Fruit fly (Drosophila melanogaster) whole organism, embryonic: ENCODE measurements around the gene Bx42.

Experiments
- Antp ChIP-seq: fragments of 200-800 bp; sonication (Bioruptor generic); optimal IDR thresholded peaks from 3 replicates; lab custom pipeline; 2016; ENCODE audit warnings: missing biosample characterization, missing genetic modification characterization
- CG10267 ChIP-seq: fragments of 200-800 bp; sonication (Bioruptor generic); optimal IDR thresholded peaks from 2 replicates; lab custom pipeline; 2018; ENCODE audit warnings: missing biosample characterization, mild to moderate bottlenecking, missing genetic modification characterization, moderate library complexity
- CG12769 ChIP-seq: fragments of 200-800 bp; sonication (Bioruptor generic); optimal IDR thresholded peaks from 2 replicates; lab custom pipeline; 2019; ENCODE audit warnings: missing biosample characterization, mild to moderate bottlenecking, missing genetic modification characterization, moderate library complexity
- CG12942 ChIP-seq: fragments of 200-800 bp; sonication (Bioruptor generic); optimal IDR thresholded peaks from 3 replicates; lab custom pipeline; 2016; ENCODE audit warnings: missing biosample characterization, missing genetic modification characterization
- CG13624 ChIP-seq: fragments of 200-800 bp; sonication (Bioruptor generic); optimal IDR thresholded peaks from 2 replicates; lab custom pipeline; 2016; ENCODE audit warnings: missing biosample characterization, missing genetic modification characterization
- CG13894 ChIP-seq: fragments of 200-800 bp; sonication (Bioruptor generic); optimal IDR thresholded peaks from 3 replicates; lab custom pipeline; 2018; ENCODE audit warnings: missing biosample characterization, mild to moderate bottlenecking, missing genetic modification characterization, moderate library complexity
- CG1602 ChIP-seq: fragments of 200-800 bp; sonication (Bioruptor generic); optimal IDR thresholded peaks from 3 replicates; lab custom pipeline; 2016; ENCODE audit warnings: missing biosample characterization, missing genetic modification characterization
- CG1647 ChIP-seq: fragments of 200-800 bp; sonication (Bioruptor generic); optimal IDR thresholded peaks from 3 replicates; lab custom pipeline; 2016; ENCODE audit warnings: missing biosample characterization, missing genetic modification characterization
- CG16815 ChIP-seq: fragments of 200-800 bp; sonication (Bioruptor generic); optimal IDR thresholded peaks from 3 replicates; lab custom pipeline; 2017; ENCODE audit warnings: missing biosample characterization, mild to moderate bottlenecking, missing genetic modification characterization
- CG17328 ChIP-seq: fragments of 200-800 bp; sonication (Bioruptor generic); IDR thresholded peaks from 2 replicates; pipeline ENCODE4 v1.3.6; 2022; ENCODE audit warnings: missing biosample characterization, missing genetic modification characterization
- CG17361 ChIP-seq: fragments of 200-800 bp; sonication (Bioruptor generic); IDR thresholded peaks from 3 replicates; pipeline ENCODE4 v1.3.6; 2022; ENCODE audit warnings: missing biosample characterization, missing genetic modification characterization
- CG2116 ChIP-seq: fragments of 200-800 bp; sonication (Bioruptor generic); optimal IDR thresholded peaks from 3 replicates; lab custom pipeline; 2018; ENCODE audit warnings: missing biosample characterization, mild to moderate bottlenecking, missing genetic modification characterization
- CG2120 ChIP-seq: fragments of 200-800 bp; sonication (Bioruptor generic); optimal IDR thresholded peaks from 3 replicates; lab custom pipeline; 2016; ENCODE audit warnings: missing biosample characterization, missing genetic modification characterization
- CG2202 ChIP-seq: fragments of 200-800 bp; sonication (Bioruptor generic); optimal IDR thresholded peaks from 2 replicates; lab custom pipeline; 2018; ENCODE audit warnings: missing biosample characterization, mild to moderate bottlenecking, missing genetic modification characterization
- CG6654 ChIP-seq: fragments of 200-800 bp; sonication (Bioruptor generic); optimal IDR thresholded peaks from 2 replicates; lab custom pipeline; 2017; ENCODE audit warnings: missing biosample characterization, mild to moderate bottlenecking, missing genetic modification characterization
- CG6854 ChIP-seq: fragments of 200-800 bp; sonication (Bioruptor generic); optimal IDR thresholded peaks from 3 replicates; lab custom pipeline; 2017; ENCODE audit warnings: missing biosample characterization, mild to moderate bottlenecking, missing genetic modification characterization
- CG7987 ChIP-seq: fragments of 200-800 bp; sonication (Bioruptor generic); optimal IDR thresholded peaks from 2 replicates; lab custom pipeline; 2018; ENCODE audit warnings: missing biosample characterization, mild to moderate bottlenecking, missing genetic modification characterization, moderate library complexity
- CG8388 ChIP-seq: fragments of 200-800 bp; sonication (Bioruptor generic); optimal IDR thresholded peaks from 2 replicates; lab custom pipeline; 2019; ENCODE audit warnings: missing biosample characterization, mild to moderate bottlenecking, missing genetic modification characterization, moderate library complexity
- CG8924 ChIP-seq: fragments of 200-800 bp; optimal IDR thresholded peaks from 3 replicates; lab custom pipeline; 2019; ENCODE audit warnings: missing biosample characterization, mild to moderate bottlenecking, missing genetic modification characterization, moderate library complexity
- D ChIP-seq, 2 experiments: fragments of 200-800 bp in 1 of 2; fragments of >200 bp in 1 of 2; sonication (Bioruptor generic) in 1 of 2; optimal IDR thresholded peaks; 2 replicates in 1 of 2; 3 replicates in 1 of 2; lab custom pipeline; 2017; ENCODE audit warnings: mild to moderate bottlenecking in 1 of 2, missing biosample characterization in 1 of 2, missing genetic modification characterization in 1 of 2, missing genetic modification reagents in 1 of 2
- E2f2 ChIP-seq: fragments of 200-800 bp; sonication (Bioruptor generic); IDR thresholded peaks from 2 replicates; pipeline ENCODE4 v1.3.6; 2022; ENCODE audit warnings: missing biosample characterization, missing genetic modification characterization
- Ets65A ChIP-seq: fragments of 200-800 bp; sonication (Bioruptor generic); peaks from one replicate; lab custom pipeline; 2016; ENCODE audit warnings: missing biosample characterization, missing genetic modification characterization
- Ets97D ChIP-seq: fragments of 200-800 bp; sonication (Bioruptor generic); optimal IDR thresholded peaks from 3 replicates; lab custom pipeline; 2016; ENCODE audit warnings: missing biosample characterization, missing genetic modification characterization
- Fer2 ChIP-seq: fragments of 200-800 bp; sonication (Bioruptor generic); optimal IDR thresholded peaks from 2 replicates; lab custom pipeline; 2018; ENCODE audit warnings: missing biosample characterization, mild to moderate bottlenecking, missing genetic modification characterization, moderate library complexity
- HLHmδ ChIP-seq: fragments of 200-800 bp; sonication (Bioruptor generic); optimal IDR thresholded peaks from 2 replicates; lab custom pipeline; 2018; ENCODE audit warnings: missing biosample characterization, mild to moderate bottlenecking, missing genetic modification characterization, moderate library complexity
- HmgZ ChIP-seq: fragments of 200-800 bp; sonication (Bioruptor generic); optimal IDR thresholded peaks from 2 replicates; lab custom pipeline; 2018; ENCODE audit warnings: missing biosample characterization, mild to moderate bottlenecking, missing genetic modification characterization
- Oaz ChIP-seq: fragments of 200-800 bp; sonication (Bioruptor generic); IDR thresholded peaks from 2 replicates; pipeline ENCODE4 v1.3.6; 2022; ENCODE audit warnings: missing biosample characterization, missing genetic modification characterization
- Side ChIP-seq: fragments of 200-800 bp; sonication (Bioruptor generic); optimal IDR thresholded peaks from 2 replicates; lab custom pipeline; 2016; ENCODE audit warnings: missing biosample characterization, missing genetic modification characterization
- bbx ChIP-seq: fragments of 200-800 bp; sonication (Bioruptor generic); IDR thresholded peaks from 2 replicates; pipeline ENCODE4 v1.3.6; 2022; ENCODE audit warnings: missing biosample characterization, missing genetic modification characterization; ENCODE audit not compliant: partially characterized antibody
- bcd ChIP-seq: fragments of 200-800 bp; sonication (Bioruptor generic); optimal IDR thresholded peaks from 2 replicates; lab custom pipeline; 2017; ENCODE audit warnings: missing biosample characterization, mild to moderate bottlenecking, missing genetic modification characterization
- bsh ChIP-seq, 2 experiments: fragments of 200-800 bp; sonication (Bioruptor generic); optimal IDR thresholded peaks; 2 replicates each; lab custom pipeline; 2017 to 2018; ENCODE audit warnings: mild to moderate bottlenecking in 2 of 2, missing biosample characterization in 2 of 2, missing genetic modification characterization in 2 of 2, moderate library complexity in 1 of 2
- caup ChIP-seq: fragments of 200-800 bp; sonication (Bioruptor generic); optimal IDR thresholded peaks from 3 replicates; lab custom pipeline; 2017; ENCODE audit warnings: missing biosample characterization, mild to moderate bottlenecking, missing genetic modification characterization, moderate library complexity; ENCODE audit not compliant: severe bottlenecking
- chif ChIP-seq, 2 experiments: fragments of 200-800 bp; sonication (Bioruptor generic); optimal IDR thresholded peaks; 3 replicates each; lab custom pipeline; 2016; ENCODE audit warnings: missing biosample characterization in 2 of 2, missing genetic modification characterization in 2 of 2
- ci ChIP-seq: fragments of 200-800 bp; sonication (Bioruptor generic); IDR thresholded peaks from 3 replicates; pipeline ENCODE4 v1.3.6; 2022; ENCODE audit warnings: missing biosample characterization, missing genetic modification characterization
- corto ChIP-seq: fragments of 200-800 bp; sonication (Bioruptor generic); optimal IDR thresholded peaks from 2 replicates; lab custom pipeline; 2016; ENCODE audit warnings: missing biosample characterization, mild to moderate bottlenecking, missing genetic modification characterization, moderate library complexity
- dan ChIP-seq: fragments of 200-800 bp; sonication (Bioruptor generic); IDR thresholded peaks from 2 replicates; pipeline ENCODE4 v1.3.6; 2022; ENCODE audit warnings: missing biosample characterization, missing genetic modification characterization
- dmrt99B ChIP-seq: fragments of 200-800 bp; sonication (Bioruptor generic); optimal IDR thresholded peaks from 2 replicates; lab custom pipeline; 2018; ENCODE audit warnings: missing biosample characterization, mild to moderate bottlenecking, missing genetic modification characterization, moderate library complexity
- esg ChIP-seq: fragments of 200-800 bp; sonication (Bioruptor generic); conservative IDR thresholded peaks from 2 replicates; pipeline ENCODE4 v1.3.6; 2022; ENCODE audit warnings: missing biosample characterization, missing genetic modification characterization
- eve ChIP-seq, 2 experiments: fragments of >200 bp; optimal IDR thresholded peaks; 2 replicates each; lab custom pipeline; 2017; ENCODE audit warnings: missing biosample characterization in 2 of 2, missing genetic modification characterization in 2 of 2
- fd3F ChIP-seq: fragments of 200-800 bp; sonication (Bioruptor generic); optimal IDR thresholded peaks from 2 replicates; lab custom pipeline; 2018; ENCODE audit warnings: missing biosample characterization, mild to moderate bottlenecking, missing genetic modification characterization, moderate library complexity
- gcm2 ChIP-seq: fragments of 200-800 bp; sonication (Bioruptor generic); optimal IDR thresholded peaks from 2 replicates; lab custom pipeline; 2016; ENCODE audit warnings: missing biosample characterization, missing genetic modification characterization
- lov ChIP-seq, 2 experiments: fragments of 200-800 bp in 1 of 2; fragments of >200 bp in 1 of 2; sonication (Bioruptor generic) in 1 of 2; IDR thresholded peaks in 1 of 2; optimal IDR thresholded peaks in 1 of 2; 2 replicates in 1 of 2; 3 replicates in 1 of 2; pipeline versions ENCODE4 v1.3.6 to Lab custom; 2017 to 2022; ENCODE audit warnings: missing biosample characterization in 1 of 2, missing genetic modification characterization in 1 of 2
- luna ChIP-seq: fragments of 200-800 bp; sonication (Bioruptor generic); optimal IDR thresholded peaks from 2 replicates; lab custom pipeline; 2016; ENCODE audit warnings: missing biosample characterization, missing genetic modification characterization
- pfk ChIP-seq: fragments of 200-800 bp; sonication (Bioruptor generic); optimal IDR thresholded peaks from 2 replicates; lab custom pipeline; 2018; ENCODE audit warnings: missing biosample characterization, mild to moderate bottlenecking, missing genetic modification characterization, moderate library complexity
- run ChIP-seq: fragments of 200-800 bp; sonication (Bioruptor generic); optimal IDR thresholded peaks from 3 replicates; lab custom pipeline; 2018; ENCODE audit warnings: missing biosample characterization, mild to moderate bottlenecking, missing genetic modification characterization
- slou ChIP-seq: fragments of 200-800 bp; sonication (Bioruptor generic); optimal IDR thresholded peaks from 3 replicates; lab custom pipeline; 2016; ENCODE audit warnings: missing biosample characterization, missing genetic modification characterization
- sqz ChIP-seq: fragments of 200-800 bp; sonication (Bioruptor generic); optimal IDR thresholded peaks from 3 replicates; lab custom pipeline; 2018; ENCODE audit warnings: missing biosample characterization, mild to moderate bottlenecking, missing genetic modification characterization
- tup ChIP-seq: fragments of 200-800 bp; sonication (Bioruptor generic); optimal IDR thresholded peaks from 2 replicates; lab custom pipeline; 2016; ENCODE audit warnings: missing biosample characterization, mild to moderate bottlenecking, missing genetic modification characterization, moderate library complexity
- unc-4 ChIP-seq: fragments of 200-800 bp; sonication (Bioruptor generic); IDR thresholded peaks from 2 replicates; pipeline ENCODE4 v1.3.6; 2022; ENCODE audit warnings: missing biosample characterization, missing genetic modification characterization; ENCODE audit not compliant: partially characterized antibody

Gene Bx42

dm6 chrX:9080962-9081361, 25.4 kb downstream of the Bx42 start, which contains the start of the genes CG7246 and HP1b (continued):
- TF ChIP-seq Ets97D (GFP tag; lab: Kevin White, UChicago), result peak; percentile 45
- TF ChIP-seq chif (GFP tag; optimal IDR thresholded peaks at IDR 0.05; lab: Kevin White, UChicago), result peak; percentile 22 to 53
- TF ChIP-seq tup (GFP tag; lab: Kevin White, UChicago), result peak; percentile 26
- peak; percentile 45 for TF ChIP-seq CG1602 (GFP tag; lab: Kevin White, UChicago)
- TF ChIP-seq fd3F (GFP tag; lab: Kevin White, UChicago), result peak; percentile 25
- TF ChIP-seq run (tag; lab: Kevin White, UChicago), result no peak
- peak; percentile 8; the same call in 1 of the 2 replicates for TF ChIP-seq dan
- TF ChIP-seq sqz (GFP tag; lab: Kevin White, UChicago), result peak; percentile 26
- TF ChIP-seq CG7987, result peak; percentile 44
- no peak for TF ChIP-seq CG6854 (GFP tag; lab: Kevin White, UChicago)
- no peak for TF ChIP-seq Side (GFP tag; lab: Kevin White, UChicago)
- TF ChIP-seq CG2202, result peak; percentile 32
- no peak for TF ChIP-seq gcm2 (GFP tag; lab: Kevin White, UChicago)
- no peak for TF ChIP-seq lov (optimal IDR thresholded peaks at IDR 0.05; lab: Kevin White, UChicago)
- TF ChIP-seq lov (GFP tag; IDR thresholded peaks at IDR 0.05; lab: Robert Waterston, UW), result no peak
- peak; percentile 65 for TF ChIP-seq bbx (GFP tag; lab: Robert Waterston, UW)
- peak; percentile 61 for TF ChIP-seq CG10267
- TF ChIP-seq CG16815 (GFP tag; lab: Kevin White, UChicago), result peak; percentile 0
- TF ChIP-seq Oaz (GFP tag; lab: Robert Waterston, UW), result peak; percentile 8; the same call in 1 of the 2 replicates
- TF ChIP-seq CG2116 (GFP tag; lab: Kevin White, UChicago), result peak; percentile 84
- peak in 1 of 2 experiments; percentile 76 for TF ChIP-seq bsh (GFP tag; optimal IDR thresholded peaks at IDR 0.05; lab: Kevin White, UChicago)
- peak; percentile 59 for TF ChIP-seq CG13894 (tag; lab: Kevin White, UChicago)
- TF ChIP-seq E2f2 (GFP tag; lab: Robert Waterston, UW), result peak; percentile 67
- no peak for TF ChIP-seq HLHmδ (GFP tag; lab: Kevin White, UChicago)
- TF ChIP-seq CG12769 (tag; lab: Kevin White, UChicago), result no peak
- peak; percentile 75 for TF ChIP-seq CG17361
- TF ChIP-seq CG17328 (GFP tag; lab: Robert Waterston, UW), result peak; percentile 57; the same call in 1 of the 2 replicates
- TF ChIP-seq corto (GFP tag; lab: Kevin White, UChicago), result no peak
- TF ChIP-seq Fer2 (tag; lab: Kevin White, UChicago), result peak; percentile 55
- peak; percentile 51 for TF ChIP-seq Antp (GFP tag; lab: Kevin White, UChicago)
- peak; percentile 59 for TF ChIP-seq HmgZ (tag; lab: Kevin White, UChicago)
- TF ChIP-seq luna, result peak; percentile 12
- peak; percentile 81 for TF ChIP-seq CG2120
- TF ChIP-seq Ets65A, result peak; percentile 92
- no peak for TF ChIP-seq pfk
- TF ChIP-seq caup, result peak; percentile 73
- TF ChIP-seq ci (GFP tag; lab: Robert Waterston, UW), result peak; percentile 76
- TF ChIP-seq bcd (GFP tag; lab: Kevin White, UChicago), result peak; percentile 65
- peak; percentile 1 for TF ChIP-seq CG1647 (GFP tag; lab: Kevin White, UChicago)
- no peak for TF ChIP-seq CG6654
- peak; percentile 71 for TF ChIP-seq esg (GFP tag; lab: Robert Waterston, UW)
- peak; percentile 50 for TF ChIP-seq CG8388
- TF ChIP-seq dmrt99B (tag; lab: Kevin White, UChicago), result peak; percentile 48
- no peak for TF ChIP-seq eve (GFP tag; optimal IDR thresholded peaks at IDR 0.05; lab: Kevin White, UChicago)
- TF ChIP-seq CG8924, result peak; percentile 72
- TF ChIP-seq D (optimal IDR thresholded peaks at IDR 0.05; lab: Kevin White, UChicago), result no peak
- TF ChIP-seq D (GFP tag; optimal IDR thresholded peaks at IDR 0.05; lab: Kevin White, UChicago), result peak; percentile 36
- peak; percentile 48 for TF ChIP-seq slou (GFP tag; lab: Kevin White, UChicago)
- peak; percentile 33 for TF ChIP-seq CG13624 (GFP tag; lab: Kevin White, UChicago)
- peak; percentile 75 for TF ChIP-seq unc-4
- TF ChIP-seq CG12942 (GFP tag; lab: Kevin White, UChicago), result peak; percentile 56
